Fruit fly (Drosophila melanogaster): ENCODE results near the gene CG11555.

The CG11555 gene

DNA sequence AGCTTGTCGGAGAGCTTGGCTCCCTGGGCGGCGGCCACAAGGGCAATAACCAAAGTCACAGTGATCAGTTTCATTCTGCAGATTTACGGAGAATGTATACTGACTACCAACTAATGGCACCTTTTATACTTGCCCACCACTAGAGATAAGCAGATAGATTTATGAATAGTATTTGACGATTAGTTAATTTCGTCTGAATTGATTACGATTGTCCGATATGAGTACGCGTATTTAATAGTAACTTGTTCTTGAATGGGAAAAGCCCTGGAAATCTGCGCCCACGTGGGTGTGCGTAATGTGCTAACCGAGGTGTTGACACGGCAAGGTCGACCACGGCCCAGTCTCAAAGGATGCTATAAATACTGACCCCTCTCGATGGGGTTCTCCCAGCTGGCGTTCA lies 47.5 kb downstream of the CG11555 start, which contains the start of gene CG11911:
Gene CG11911 (minus strand): TSS at position 101 of the 400 bp plus-strand sequence.
- TF ChIP-seq psq (optimal IDR thresholded peaks at IDR 0.05) (no peak), CG8478 (optimal IDR thresholded peaks at IDR 0.05) (no peak)

- TF ChIP-seq Dll (optimal IDR thresholded peaks at IDR 0.05) = no peak
- no peak for TF ChIP-seq usp (GFP tag; optimal IDR thresholded peaks at IDR 0.05)
- no peak for TF ChIP-seq pan (optimal IDR thresholded peaks at IDR 0.05)
- no peak for TF ChIP-seq CG8478 (optimal IDR thresholded peaks at IDR 0.05)
- TF ChIP-seq psq (optimal IDR thresholded peaks at IDR 0.05) = no peak
- TF ChIP-seq EcR (GFP tag; optimal IDR thresholded peaks at IDR 0.05) = no peak
These were observed 48.2 kb downstream of the CG11555 start, which contains the start of gene CG33127 for dm6 chr2L:321793-322192. Gene CG33127 (plus strand): TSS chr2L:322101.

DNA sequence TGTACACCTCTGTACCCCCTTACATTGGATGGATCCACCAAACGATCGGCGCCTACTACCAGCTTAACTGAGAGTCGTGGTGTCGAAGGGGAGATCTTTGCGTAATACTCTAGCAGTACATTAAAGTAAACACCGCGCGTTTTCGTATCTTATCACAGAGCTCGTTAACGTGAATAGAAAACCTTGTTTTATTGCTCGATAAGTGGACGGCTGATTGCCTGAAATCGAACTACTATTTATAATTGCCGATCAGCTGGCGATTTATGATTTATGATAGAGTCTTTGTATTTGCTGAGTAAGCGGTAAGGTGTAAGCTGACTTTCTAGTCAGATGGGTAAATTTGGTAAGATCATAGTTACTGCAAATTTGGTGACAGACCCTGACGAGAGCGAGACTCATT lies 49.3 kb downstream of the CG11555 start:
- TF ChIP-seq Dll (optimal IDR thresholded peaks at IDR 0.05) (no peak), CG8478 (optimal IDR thresholded peaks at IDR 0.05) (no peak), usp (GFP tag; optimal IDR thresholded peaks at IDR 0.05) (no peak), EcR (GFP tag; optimal IDR thresholded peaks at IDR 0.05) (no peak), psq (optimal IDR thresholded peaks at IDR 0.05) (no peak), pan (optimal IDR thresholded peaks at IDR 0.05) (no peak)
